Worm (Caenorhabditis elegans): ENCODE results near the gene col-142.
A peak's percentile ranks its signal among the peaks of the same experiment; 100 is the strongest.

The col-142 gene

ce11 chrV:6828786-6829185 is 2.2 kb upstream of the col-142 start, which contains the start of gene dmsr-15 (continued):
- no peak for TF ChIP-seq ztf-25 (GFP tag; IDR thresholded peaks at IDR 0.05)

- TF ChIP-seq rpc-1 (optimal IDR thresholded peaks at IDR 0.05) (no peak), rpc-1 (tag; optimal IDR thresholded peaks at IDR 0.05) (no peak)
Observed at ce11 chrV:6829404-6829803, 1.6 kb upstream of the col-142 start, which contains the start of gene col-141. TSS of gene col-141 (plus strand) at chrV:6829704.

ce11 chrV:6830075-6830474 is 902 bp upstream of the col-142 start:
- TF ChIP-seq ceh-58 (GFP tag; IDR thresholded peaks at IDR 0.05) (no peak), Y53F4B.3 (GFP tag; IDR thresholded peaks at IDR 0.05) (no peak), hmg-20 (GFP tag; IDR thresholded peaks at IDR 0.05) (no peak), ceh-91 (GFP tag; IDR thresholded peaks at IDR 0.05) (no peak), F37B4.10 (GFP tag; IDR thresholded peaks at IDR 0.05) (0 out of 2 replicates have a peak, but pooled peaks have one; percentile 47), snpc-1.3 (tag; optimal IDR thresholded peaks at IDR 0.05; ENCODE audit: insufficient read depth) (no peak), ceh-100 (GFP tag; IDR thresholded peaks at IDR 0.05) (no peak), ztf-3 (GFP tag; optimal IDR thresholded peaks at IDR 0.05) (no peak), K11D2.4 (GFP tag; IDR thresholded peaks at IDR 0.05) (no peak), him-1 (tag; optimal IDR thresholded peaks at IDR 0.05) (no peak), xnd-1 (tag; optimal IDR thresholded peaks at IDR 0.05) (no peak), unc-62 (GFP tag; optimal IDR thresholded peaks at IDR 0.05) (no peak), hrde-1 (tag; optimal IDR thresholded peaks at IDR 0.05; ENCODE audit: borderline replicate concordance) (no peak), egl-18 (GFP tag; IDR thresholded peaks at IDR 0.05) (0 out of 2 replicates have a peak, but pooled peaks have one; percentile 22), ama-1 (optimal IDR thresholded peaks at IDR 0.05) (no peak), ama-1 (GFP tag; optimal IDR thresholded peaks at IDR 0.05) (no peak), nfya-2 (GFP tag; IDR thresholded peaks at IDR 0.05) (no peak), egrh-3 (GFP tag; IDR thresholded peaks at IDR 0.05) (peak; percentile 94), mcd-1 (GFP tag; IDR thresholded peaks at IDR 0.05) (no peak), F23B12.7 (tag; optimal IDR thresholded peaks at IDR 0.05; ENCODE audit: insufficient read depth) (no peak)

- TF ChIP-seq xnd-1 (tag; optimal IDR thresholded peaks at IDR 0.05) (no peak), dpff-1 (tag; optimal IDR thresholded peaks at IDR 0.05) (no peak), zfh-2 (GFP tag; conservative IDR thresholded peaks at IDR 0.05) (peak; percentile 77), egrh-3 (GFP tag; IDR thresholded peaks at IDR 0.05) (peak; percentile 90)
Observed at ce11 chrV:6831539-6831938, 562 bp downstream of the col-142 start.

ce11 chrV:6835242-6835641 is 4.3 kb downstream of the col-142 start, which contains the start of the genes T15B7.14 and col-143:
TSS of gene T15B7.14 (minus strand) at chrV:6835342.
TSS of gene col-143 (plus strand) at chrV:6835635.
- TF ChIP-seq ceh-79 (tag; optimal IDR thresholded peaks at IDR 0.05) (no peak), ekl-4 (GFP tag; IDR thresholded peaks at IDR 0.05) (no peak), sea-2 (GFP tag; IDR thresholded peaks at IDR 0.05) (no peak), tlf-1 (GFP tag; optimal IDR thresholded peaks at IDR 0.05) (no peak), let-526 (GFP tag; IDR thresholded peaks at IDR 0.05) (no peak), ceh-58 (GFP tag; IDR thresholded peaks at IDR 0.05) (no peak), dox-1 (GFP tag; IDR thresholded peaks at IDR 0.05) (no peak), chd-7 (tag; optimal IDR thresholded peaks at IDR 0.05) (no peak), sptf-2 (GFP tag; optimal IDR thresholded peaks at IDR 0.05) (no peak), ztf-22 (GFP tag; optimal IDR thresholded peaks at IDR 0.05) (no peak), F57C9.4 (tag; optimal IDR thresholded peaks at IDR 0.05) (no peak), gei-17 (GFP tag; optimal IDR thresholded peaks at IDR 0.05) (no peak), bed-2 (GFP tag; IDR thresholded peaks at IDR 0.05) (no peak), ccch-3 (GFP tag; optimal IDR thresholded peaks at IDR 0.05) (no peak), egrh-3 (GFP tag; IDR thresholded peaks at IDR 0.05) (no peak)

All from whole organism, young adult.